Worm (Caenorhabditis elegans): ENCODE results near the gene F54A3.5.

ce11 chrII:2243342-2243741 lies 17.8 kb upstream of the F54A3.5 start, which contains the start of gene F54A3.2:
- TF ChIP-seq jun-1 (tag; optimal IDR thresholded peaks at IDR 0.05), result no peak
- no peak for TF ChIP-seq lin-39 (tag; optimal IDR thresholded peaks at IDR 0.05)
- no peak for TF ChIP-seq ama-1 (optimal IDR thresholded peaks at IDR 0.05)
- no peak for TF ChIP-seq nhr-237 (tag; optimal IDR thresholded peaks at IDR 0.05)
- TF ChIP-seq nhr-76 (tag; optimal IDR thresholded peaks at IDR 0.05), result no peak

Measured in whole organism, L3 larva.